Worm (Caenorhabditis elegans) whole organism, L4 larva: ENCODE results near the gene acs-3.

ENCODE experiments used
- aly-2 ChIP-seq: sonication (generic microtip); optimal IDR thresholded peaks from 2 replicates; lab custom pipeline; 2018; ENCODE audit warnings: missing biosample characterization, missing genetic modification characterization
- ama-1 ChIP-seq: fragments of 150-350 bp; optimal IDR thresholded peaks from 2 replicates; lab custom pipeline; 2014; ENCODE audit warnings: inconsistent platforms, mixed read lengths
- daf-19 ChIP-seq: fragments of 200-800 bp; sonication (Bioruptor generic); conservative IDR thresholded peaks from 2 replicates; pipeline ENCODE4 v1.3.6; 2022; ENCODE audit warnings: missing genetic modification characterization, missing compliant biosample characterization
- dpl-1 ChIP-seq: fragments of 150-350 bp; optimal IDR thresholded peaks from 2 replicates; lab custom pipeline; 2014; ENCODE audit warnings: missing biosample characterization, missing genetic modification reagents, missing genetic modification characterization
- fos-1 ChIP-seq: fragments of 150-350 bp; optimal IDR thresholded peaks from 2 replicates; lab custom pipeline; 2014; ENCODE audit warnings: missing biosample characterization, missing genetic modification characterization
- pqm-1 ChIP-seq: sonication (generic microtip); optimal IDR thresholded peaks from 2 replicates; lab custom pipeline; 2017; ENCODE audit warnings: missing biosample characterization, missing genetic modification characterization
- unc-130 ChIP-seq: sonication (generic microtip); optimal IDR thresholded peaks from 2 replicates; lab custom pipeline; 2016; ENCODE audit warnings: missing genetic modification reagents, missing genetic modification characterization, missing compliant biosample characterization
- zfp-3 ChIP-seq: fragments of 200-800 bp; sonication (Bioruptor generic); conservative IDR thresholded peaks from 2 replicates; pipeline ENCODE4 v1.3.6; 2022; ENCODE audit warnings: missing genetic modification reagents, missing genetic modification characterization, missing compliant biosample characterization

- no peak for TF ChIP-seq unc-130 (GFP tag; lab: Kevin White, UChicago)
- no peak for TF ChIP-seq daf-19 (GFP tag; lab: Robert Waterston, UW)
- TF ChIP-seq aly-2 (tag; lab: Kevin White, UChicago) = no peak
- peak; percentile 5 for TF ChIP-seq pqm-1 (tag; lab: Kevin White, UChicago)
- TF ChIP-seq zfp-3 = no peak
- no peak for TF ChIP-seq ama-1 (lab: Kevin White, UChicago)
- no peak for TF ChIP-seq fos-1 (tag; lab: Kevin White, UChicago)
- TF ChIP-seq dpl-1 = no peak
These were observed 30.3 kb downstream of the acs-3 start, which contains the start of gene alh-5 for ce11 chrV:1999531-2000094.
